Worm (Caenorhabditis elegans): Measurements from ENCODE around the gene srd-38.

DNA sequence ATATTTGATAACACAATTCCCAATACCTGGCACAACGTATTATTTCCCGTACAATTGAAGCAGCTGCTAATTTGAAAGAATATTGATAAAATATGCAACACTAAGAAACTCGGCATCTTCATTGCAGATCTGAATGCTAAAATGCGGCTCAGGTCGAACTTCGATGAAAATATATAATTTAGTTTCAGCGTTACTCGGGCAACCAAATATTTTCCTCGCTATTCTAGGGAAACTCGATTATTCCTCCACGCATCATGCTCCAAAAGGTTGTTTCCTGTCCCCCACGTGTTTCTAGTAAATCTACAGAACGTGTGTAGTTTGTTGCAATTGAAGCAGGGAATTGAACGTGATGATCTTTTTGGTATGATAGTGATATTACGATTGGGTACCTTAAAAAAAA is 42.5 kb upstream of the srd-38 start:
- TF ChIP-seq snpc-4 (tag; optimal IDR thresholded peaks at IDR 0.05) (no peak), ZK546.5 (tag; optimal IDR thresholded peaks at IDR 0.05) (no peak), elt-3 (tag; optimal IDR thresholded peaks at IDR 0.05) (no peak), fos-1 (tag; optimal IDR thresholded peaks at IDR 0.05) (no peak), nhr-237 (tag; optimal IDR thresholded peaks at IDR 0.05) (no peak), pha-4 (tag; optimal IDR thresholded peaks at IDR 0.05) (no peak), mml-1 (tag; optimal IDR thresholded peaks at IDR 0.05) (no peak), ceh-82 (tag; optimal IDR thresholded peaks at IDR 0.05) (no peak), ztf-4 (tag; optimal IDR thresholded peaks at IDR 0.05) (no peak), ztf-11 (tag; optimal IDR thresholded peaks at IDR 0.05) (no peak)
